Worm (Caenorhabditis elegans): Measurements from ENCODE around the gene T28A11.20.

DNA sequence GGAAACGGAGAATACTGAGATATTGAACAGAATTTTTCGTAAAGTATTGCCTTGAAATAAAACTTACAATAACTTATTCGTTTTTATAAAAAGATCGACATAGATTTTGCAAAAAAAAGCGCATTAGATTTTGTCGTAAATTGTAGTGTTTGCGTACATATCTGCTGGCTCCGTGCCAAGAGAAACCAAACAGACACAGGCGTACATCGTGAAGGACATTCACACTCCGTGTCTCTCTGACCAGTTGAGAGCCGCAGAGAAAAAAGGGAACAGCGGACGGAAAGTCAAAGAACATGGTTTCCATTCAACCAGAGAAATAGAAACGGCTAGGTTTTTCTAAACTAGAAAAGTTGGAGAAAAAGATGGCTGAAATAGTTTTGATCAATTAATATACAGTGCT is 42.3 kb upstream of the T28A11.20 start, which contains the start of gene arrd-19:
- TF ChIP-seq hnd-1 (tag; optimal IDR thresholded peaks at IDR 0.05) (no peak), flt-1 (GFP tag; IDR thresholded peaks at IDR 0.05) (no peak), tra-4 (tag; optimal IDR thresholded peaks at IDR 0.05) (no peak), ama-1 (optimal IDR thresholded peaks at IDR 0.05) (no peak), tbx-11 (GFP tag; IDR thresholded peaks at IDR 0.05) (no peak), pes-1 (GFP tag; IDR thresholded peaks at IDR 0.05) (no peak), F13C5.2 (tag; optimal IDR thresholded peaks at IDR 0.05) (no peak), ets-7 (tag; optimal IDR thresholded peaks at IDR 0.05) (no peak)

All from whole organism, early embryonic.